Worm (Caenorhabditis elegans): ENCODE data around the gene nep-15.

nep-15 gene

ce11 chrX:8368210-8368609 lies 3.8 kb upstream of the nep-15 start (continued):
- peak; percentile 42 for TF ChIP-seq sup-37 (GFP tag; optimal IDR thresholded peaks at IDR 0.05)
- TF ChIP-seq ceh-88 (GFP tag; IDR thresholded peaks at IDR 0.05), result 0 out of 2 replicates have a peak, but pooled peaks have one; percentile 27
- no peak for TF ChIP-seq ceh-63 (GFP tag; optimal IDR thresholded peaks at IDR 0.05)
- no peak for TF ChIP-seq nhr-28 (tag; optimal IDR thresholded peaks at IDR 0.05)
- peak; percentile 33 for TF ChIP-seq unc-130 (tag; optimal IDR thresholded peaks at IDR 0.05)
- TF ChIP-seq hlh-17 (GFP tag; optimal IDR thresholded peaks at IDR 0.05; ENCODE audit: borderline replicate concordance), result no peak
- peak; percentile 67 for TF ChIP-seq jun-1 (tag; optimal IDR thresholded peaks at IDR 0.05)
- TF ChIP-seq ceh-8 (GFP tag; optimal IDR thresholded peaks at IDR 0.05), result peak; percentile 4
- TF ChIP-seq tlp-1 (tag; optimal IDR thresholded peaks at IDR 0.05), result no peak
- peak; percentile 78 for TF ChIP-seq mep-1 (tag; optimal IDR thresholded peaks at IDR 0.05)
- peak; percentile 85 for TF ChIP-seq nhr-19 (GFP tag; conservative IDR thresholded peaks at IDR 0.05)
- peak; percentile 85 for TF ChIP-seq nhr-20 (tag; optimal IDR thresholded peaks at IDR 0.05)
- peak; percentile 60 for TF ChIP-seq fkh-10 (GFP tag; optimal IDR thresholded peaks at IDR 0.05)
- no peak for TF ChIP-seq nhr-84 (tag; optimal IDR thresholded peaks at IDR 0.05)
- peak; percentile 14 for TF ChIP-seq nhr-237 (tag; optimal IDR thresholded peaks at IDR 0.05)
- peak; percentile 73 for TF ChIP-seq unc-86 (tag; optimal IDR thresholded peaks at IDR 0.05)
- peak; percentile 59 for TF ChIP-seq mab-9 (GFP tag; IDR thresholded peaks at IDR 0.05)
- no peak for TF ChIP-seq mef-2 (tag; optimal IDR thresholded peaks at IDR 0.05)
- TF ChIP-seq xbp-1 (tag; optimal IDR thresholded peaks at IDR 0.05), result peak; percentile 76
- no peak for TF ChIP-seq pqm-1 (tag; optimal IDR thresholded peaks at IDR 0.05)
- TF ChIP-seq rnt-1 (tag; optimal IDR thresholded peaks at IDR 0.05), result peak; percentile 86
- TF ChIP-seq aly-2 (tag; optimal IDR thresholded peaks at IDR 0.05), result no peak
- TF ChIP-seq nhr-90 (tag; optimal IDR thresholded peaks at IDR 0.05; ENCODE audit: poor library complexity), result peak; percentile 80
- TF ChIP-seq nhr-76 (tag; optimal IDR thresholded peaks at IDR 0.05), result no peak
- no peak for TF ChIP-seq ets-5 (GFP tag; IDR thresholded peaks at IDR 0.05)
- TF ChIP-seq nhr-12 (tag; optimal IDR thresholded peaks at IDR 0.05), result no peak
- no peak for TF ChIP-seq efl-3 (GFP tag; optimal IDR thresholded peaks at IDR 0.05)
- peak; percentile 15 for TF ChIP-seq fos-1 (tag; optimal IDR thresholded peaks at IDR 0.05)
- peak; percentile 30 for TF ChIP-seq lin-39 (tag; optimal IDR thresholded peaks at IDR 0.05)
- peak; percentile 13 for TF ChIP-seq skn-1 (tag; optimal IDR thresholded peaks at IDR 0.05)
- TF ChIP-seq pax-3 (tag; optimal IDR thresholded peaks at IDR 0.05), result peak; percentile 21
- peak; percentile 86 for TF ChIP-seq nhr-47 (tag; optimal IDR thresholded peaks at IDR 0.05)
- peak; percentile 89 for TF ChIP-seq tbx-2 (tag; optimal IDR thresholded peaks at IDR 0.05)
- no peak for TF ChIP-seq unc-30 (tag; optimal IDR thresholded peaks at IDR 0.05)
- TF ChIP-seq lin-13 (GFP tag; optimal IDR thresholded peaks at IDR 0.05), result peak; percentile 73

- TF ChIP-seq isw-1 (GFP tag; IDR thresholded peaks at IDR 0.05) (peak; percentile 18; the same call in 1 of the 2 replicates), mep-1 (tag; optimal IDR thresholded peaks at IDR 0.05) (peak; percentile 9), nhr-47 (tag; optimal IDR thresholded peaks at IDR 0.05) (peak; percentile 57), nhr-85 (tag) (no peak), ztf-11 (tag; optimal IDR thresholded peaks at IDR 0.05) (no peak), ceh-82 (tag; optimal IDR thresholded peaks at IDR 0.05) (peak in 1 of 3 experiments; percentile 64), nhr-28 (tag; optimal IDR thresholded peaks at IDR 0.05) (no peak), lsy-2 (tag; optimal IDR thresholded peaks at IDR 0.05) (peak in 1 of 2 experiments; percentile 46), lin-14 (GFP tag; optimal IDR thresholded peaks at IDR 0.05) (peak; percentile 91), zag-1 (tag; optimal IDR thresholded peaks at IDR 0.05) (no peak), hpl-2 (GFP tag; optimal IDR thresholded peaks at IDR 0.05) (no peak), snpc-4 (tag; optimal IDR thresholded peaks at IDR 0.05) (no peak), alr-1 (tag; optimal IDR thresholded peaks at IDR 0.05; ENCODE audit: borderline replicate concordance) (no peak), nhr-20 (tag; optimal IDR thresholded peaks at IDR 0.05) (peak; percentile 20), fkh-10 (GFP tag; optimal IDR thresholded peaks at IDR 0.05) (peak; percentile 54), nhr-12 (tag; optimal IDR thresholded peaks at IDR 0.05) (no peak), fkh-8 (tag; optimal IDR thresholded peaks at IDR 0.05) (peak; percentile 87), egl-13 (tag; optimal IDR thresholded peaks at IDR 0.05) (peak; percentile 40), pax-3 (tag; optimal IDR thresholded peaks at IDR 0.05) (peak; percentile 55), tbx-2 (tag; optimal IDR thresholded peaks at IDR 0.05) (no peak), nhr-71 (tag; optimal IDR thresholded peaks at IDR 0.05) (peak; percentile 66), swsn-7 (tag; optimal IDR thresholded peaks at IDR 0.05) (peak; percentile 45), dpl-1 (GFP tag; optimal IDR thresholded peaks at IDR 0.05) (peak in 1 of 3 experiments; percentile 7), ets-5 (GFP tag; IDR thresholded peaks at IDR 0.05) (no peak), tlp-1 (tag; optimal IDR thresholded peaks at IDR 0.05) (no peak), ceh-90 (tag; optimal IDR thresholded peaks at IDR 0.05) (no peak), snu-23 (GFP tag; optimal IDR thresholded peaks at IDR 0.05) (peak; percentile 47), ama-1 (optimal IDR thresholded peaks at IDR 0.05) (no peak)
Measured at ce11 chrX:8378312-8378711, 6.3 kb downstream of the nep-15 start, which contains the start of gene tbc-18. Gene tbc-18, plus strand, starts transcription at chrX:8378557.
